Fruit fly (Drosophila melanogaster) whole organism, prepupa: Measurements from ENCODE around the gene Sry-beta.

Experiments
- Blimp-1 ChIP-seq: fragments of 200-800 bp; sonication (Bioruptor generic); optimal IDR thresholded peaks from 3 replicates; lab custom pipeline; 2017; ENCODE audit warnings: missing biosample characterization, missing genetic modification characterization, mild to moderate bottlenecking, moderate library complexity, missing genetic modification reagents
- CG10631 ChIP-seq: fragments of 200-800 bp; sonication (Bioruptor generic); optimal IDR thresholded peaks from 2 replicates; lab custom pipeline; 2016; ENCODE audit warnings: missing biosample characterization, missing genetic modification characterization
- CG11294 ChIP-seq: fragments of 200-800 bp; sonication (Bioruptor generic); IDR thresholded peaks from 2 replicates; pipeline ENCODE4 v1.3.6; 2022; ENCODE audit warnings: missing biosample characterization, missing genetic modification characterization
- CG11762 ChIP-seq: fragments of 200-800 bp; sonication (Bioruptor generic); optimal IDR thresholded peaks from 3 replicates; lab custom pipeline; 2016; ENCODE audit warnings: missing biosample characterization, missing genetic modification characterization; ENCODE audit not compliant: insufficient read depth
- CG11902 ChIP-seq: fragments of 200-800 bp; sonication (Bioruptor generic); optimal IDR thresholded peaks from 3 replicates; lab custom pipeline; 2016; ENCODE audit warnings: missing biosample characterization, missing genetic modification characterization
- CG1621 ChIP-seq: fragments of 200-800 bp; sonication (Bioruptor generic); optimal IDR thresholded peaks from 3 replicates; lab custom pipeline; 2018; ENCODE audit warnings: missing biosample characterization, mild to moderate bottlenecking, missing genetic modification characterization
- CG16779 ChIP-seq: fragments of 200-800 bp; sonication (Bioruptor generic); optimal IDR thresholded peaks from 3 replicates; lab custom pipeline; 2017; ENCODE audit warnings: missing biosample characterization, mild to moderate bottlenecking, missing genetic modification characterization
- CG31627 ChIP-seq: fragments of 200-800 bp; sonication (Bioruptor generic); optimal IDR thresholded peaks from 3 replicates; lab custom pipeline; 2016; ENCODE audit warnings: missing biosample characterization, missing genetic modification characterization
- CG34406 ChIP-seq: fragments of 200-800 bp; sonication (Bioruptor generic); optimal IDR thresholded peaks from 3 replicates; lab custom pipeline; 2016; ENCODE audit warnings: missing biosample characterization, missing genetic modification characterization
- CG3919 ChIP-seq: fragments of 200-800 bp; sonication (Bioruptor generic); optimal IDR thresholded peaks from 3 replicates; lab custom pipeline; 2016; ENCODE audit warnings: missing biosample characterization, missing genetic modification characterization
- CG4318 ChIP-seq: fragments of 200-800 bp; sonication (Bioruptor generic); optimal IDR thresholded peaks from 3 replicates; lab custom pipeline; 2017; ENCODE audit warnings: missing biosample characterization, mild to moderate bottlenecking, missing genetic modification characterization
- CG6276 ChIP-seq: fragments of 200-800 bp; sonication (Bioruptor generic); optimal IDR thresholded peaks from 2 replicates; lab custom pipeline; 2017; ENCODE audit warnings: missing biosample characterization, mild to moderate bottlenecking, missing genetic modification characterization
- CG6792 ChIP-seq: fragments of 200-800 bp; sonication (Bioruptor generic); optimal IDR thresholded peaks from 3 replicates; lab custom pipeline; 2016; ENCODE audit warnings: missing biosample characterization, missing genetic modification characterization
- CG6808 ChIP-seq: fragments of 200-800 bp; sonication (Bioruptor generic); optimal IDR thresholded peaks from 3 replicates; lab custom pipeline; 2017; ENCODE audit warnings: missing biosample characterization, missing genetic modification characterization, mild to moderate bottlenecking, moderate library complexity, missing genetic modification reagents
- CG6854 ChIP-seq: fragments of 200-800 bp; sonication (Bioruptor generic); optimal IDR thresholded peaks from 2 replicates; lab custom pipeline; 2017; ENCODE audit warnings: missing biosample characterization, mild to moderate bottlenecking, missing genetic modification characterization
- CG7368 ChIP-seq: fragments of 200-800 bp; sonication (Bioruptor generic); optimal IDR thresholded peaks from 3 replicates; lab custom pipeline; 2016; ENCODE audit warnings: missing biosample characterization, missing genetic modification characterization
- CG8119 ChIP-seq: fragments of 200-800 bp; sonication (Bioruptor generic); IDR thresholded peaks from 3 replicates; pipeline ENCODE4 v1.3.6; 2022; ENCODE audit warnings: missing biosample characterization, missing genetic modification characterization
- CG8632 ChIP-seq: fragments of 200-800 bp; sonication (Bioruptor generic); optimal IDR thresholded peaks from 3 replicates; lab custom pipeline; 2016; ENCODE audit warnings: missing biosample characterization, missing genetic modification characterization
- Eip75B ChIP-seq: fragments of 200-800 bp; sonication (Bioruptor generic); optimal IDR thresholded peaks from 3 replicates; lab custom pipeline; 2016; ENCODE audit warnings: missing biosample characterization, missing genetic modification characterization
- Eip93F ChIP-seq: fragments of 200-800 bp; sonication (Bioruptor generic); optimal IDR thresholded peaks from 2 replicates; lab custom pipeline; 2016; ENCODE audit warnings: missing biosample characterization, mild to moderate bottlenecking, missing genetic modification characterization
- Ets21C ChIP-seq: fragments of 200-800 bp; sonication (Bioruptor generic); optimal IDR thresholded peaks from 3 replicates; lab custom pipeline; 2016; ENCODE audit warnings: missing biosample characterization, missing genetic modification characterization
- Ets96B ChIP-seq: fragments of 200-800 bp; optimal IDR thresholded peaks from 2 replicates; lab custom pipeline; 2019; ENCODE audit warnings: missing biosample characterization, mild to moderate bottlenecking, missing genetic modification characterization, moderate library complexity
- Gug ChIP-seq: fragments of 200-800 bp; sonication (Bioruptor generic); IDR thresholded peaks from 2 replicates; pipeline ENCODE4 v1.3.6; 2022; ENCODE audit warnings: missing biosample characterization, missing genetic modification characterization
- Hr38 ChIP-seq: sonication (Bioruptor generic); optimal IDR thresholded peaks from 2 replicates; lab custom pipeline; 2016; ENCODE audit warnings: missing biosample characterization, missing genetic modification characterization
- Hr39 ChIP-seq: fragments of 200-800 bp; sonication (Bioruptor generic); optimal IDR thresholded peaks from 2 replicates; lab custom pipeline; 2016; ENCODE audit warnings: missing biosample characterization, missing genetic modification characterization
- Hr4 ChIP-seq: fragments of 200-800 bp; sonication (Bioruptor generic); optimal IDR thresholded peaks from 3 replicates; lab custom pipeline; 2016; ENCODE audit warnings: missing biosample characterization, missing genetic modification characterization
- Lpt ChIP-seq: fragments of 200-800 bp; sonication (Bioruptor generic); optimal IDR thresholded peaks from 3 replicates; lab custom pipeline; 2016; ENCODE audit warnings: missing biosample characterization, missing genetic modification characterization
- Met ChIP-seq: fragments of 200-800 bp; sonication (Bioruptor generic); optimal IDR thresholded peaks from 3 replicates; lab custom pipeline; 2016; ENCODE audit warnings: missing biosample characterization, missing genetic modification characterization
- OdsH ChIP-seq: fragments of 200-800 bp; sonication (Bioruptor generic); optimal IDR thresholded peaks from 3 replicates; lab custom pipeline; 2016; ENCODE audit warnings: missing biosample characterization, missing genetic modification characterization
- Smox ChIP-seq: fragments of 200-800 bp; sonication (Bioruptor generic); optimal IDR thresholded peaks from 3 replicates; lab custom pipeline; 2016; ENCODE audit warnings: missing biosample characterization, missing genetic modification characterization
- Sox102F ChIP-seq: fragments of 200-800 bp; sonication (Bioruptor generic); optimal IDR thresholded peaks from 2 replicates; lab custom pipeline; 2016; ENCODE audit warnings: missing biosample characterization, mild to moderate bottlenecking, missing genetic modification characterization
- Sox14 ChIP-seq: fragments of 200-800 bp; sonication (Bioruptor generic); optimal IDR thresholded peaks from 3 replicates; lab custom pipeline; 2016; ENCODE audit warnings: missing biosample characterization, missing genetic modification characterization
- Sox15 ChIP-seq: fragments of 200-800 bp; sonication (Bioruptor generic); optimal IDR thresholded peaks from 3 replicates; lab custom pipeline; 2016; ENCODE audit warnings: missing biosample characterization, missing genetic modification characterization
- achi ChIP-seq: fragments of 200-800 bp; sonication (Bioruptor generic); optimal IDR thresholded peaks from 3 replicates; lab custom pipeline; 2016; ENCODE audit warnings: missing biosample characterization, missing genetic modification characterization
- acj6 ChIP-seq: fragments of 200-800 bp; sonication (Bioruptor generic); optimal IDR thresholded peaks from 3 replicates; lab custom pipeline; 2016; ENCODE audit warnings: missing biosample characterization, missing genetic modification characterization
- cyc ChIP-seq: fragments of 200-800 bp; sonication (Bioruptor generic); optimal IDR thresholded peaks from 3 replicates; lab custom pipeline; 2016; ENCODE audit warnings: missing biosample characterization, missing genetic modification characterization
- dsx ChIP-seq: fragments of 200-800 bp; optimal IDR thresholded peaks from 3 replicates; lab custom pipeline; 2019; ENCODE audit warnings: missing biosample characterization, mild to moderate bottlenecking, missing genetic modification characterization, moderate library complexity; ENCODE audit not compliant: poor library complexity, severe bottlenecking
- eg ChIP-seq: fragments of 200-800 bp; sonication (Bioruptor generic); IDR thresholded peaks from 3 replicates; pipeline ENCODE4 v1.3.6; 2022; ENCODE audit warnings: missing biosample characterization, missing genetic modification characterization
- esn ChIP-seq: fragments of 200-800 bp; sonication (Bioruptor generic); optimal IDR thresholded peaks from 2 replicates; lab custom pipeline; 2016; ENCODE audit warnings: missing biosample characterization, mild to moderate bottlenecking, missing genetic modification characterization, moderate library complexity
- fd59A ChIP-seq: fragments of 200-800 bp; sonication (Bioruptor generic); optimal IDR thresholded peaks from 2 replicates; lab custom pipeline; 2017; ENCODE audit warnings: missing biosample characterization, mild to moderate bottlenecking, missing genetic modification characterization, missing genetic modification reagents
- fd85E ChIP-seq: fragments of 200-800 bp; sonication (Bioruptor generic); optimal IDR thresholded peaks from 3 replicates; lab custom pipeline; 2016; ENCODE audit warnings: missing biosample characterization, missing genetic modification characterization
- fkh ChIP-seq: fragments of 200-800 bp; sonication (Bioruptor generic); optimal IDR thresholded peaks from 3 replicates; lab custom pipeline; 2017; ENCODE audit warnings: missing biosample characterization, mild to moderate bottlenecking, missing genetic modification characterization, moderate library complexity
- lz ChIP-seq: fragments of 200-800 bp; sonication (Bioruptor generic); optimal IDR thresholded peaks from 3 replicates; lab custom pipeline; 2016; ENCODE audit warnings: missing biosample characterization, missing genetic modification characterization
- net ChIP-seq: fragments of 200-800 bp; sonication (Bioruptor generic); optimal IDR thresholded peaks from 3 replicates; lab custom pipeline; 2016; ENCODE audit warnings: missing biosample characterization, missing genetic modification characterization
- pdm3 ChIP-seq: fragments of 200-800 bp; sonication (Bioruptor generic); optimal IDR thresholded peaks from 3 replicates; lab custom pipeline; 2016; ENCODE audit warnings: missing biosample characterization, missing genetic modification characterization
- salr ChIP-seq, 2 experiments: fragments of 200-800 bp; sonication (Bioruptor generic); optimal IDR thresholded peaks; 3 replicates each; lab custom pipeline; 2016 to 2018; ENCODE audit warnings: missing biosample characterization in 2 of 2, missing genetic modification characterization in 2 of 2, mild to moderate bottlenecking in 1 of 2
- spab ChIP-seq: fragments of 200-800 bp; sonication (Bioruptor generic); optimal IDR thresholded peaks from 2 replicates; lab custom pipeline; 2017; ENCODE audit warnings: missing biosample characterization, mild to moderate bottlenecking, missing genetic modification characterization, missing genetic modification reagents
- ss ChIP-seq, 2 experiments: fragments of 200-800 bp; sonication (Bioruptor generic); optimal IDR thresholded peaks; 2 replicates in 1 of 2; 3 replicates in 1 of 2; lab custom pipeline; 2017 to 2018; ENCODE audit warnings: mild to moderate bottlenecking in 2 of 2, missing biosample characterization in 2 of 2, missing genetic modification characterization in 2 of 2, moderate library complexity in 1 of 2
- vri ChIP-seq: fragments of 200-800 bp; sonication (Bioruptor generic); optimal IDR thresholded peaks from 3 replicates; lab custom pipeline; 2016; ENCODE audit warnings: missing biosample characterization, mild to moderate bottlenecking, missing genetic modification characterization

Sry-beta gene

dm6 chr3R:30014977-30015514 lies 24.5 kb upstream of the Sry-beta start, which contains the start of gene CG7920 (continued):
- TF ChIP-seq CG4318 (GFP tag; lab: Kevin White, UChicago) (no peak), Eip75B (GFP tag; lab: Kevin White, UChicago) (peak; percentile 42)

- TF ChIP-seq Eip75B (GFP tag; lab: Kevin White, UChicago) (no peak), vri (GFP tag; lab: Kevin White, UChicago) (no peak), Eip93F (no peak), Ets21C (GFP tag; lab: Kevin White, UChicago) (no peak), acj6 (GFP tag; lab: Kevin White, UChicago) (peak; percentile 9), CG8632 (GFP tag; lab: Kevin White, UChicago) (no peak), Hr4 (GFP tag; lab: Kevin White, UChicago) (no peak), OdsH (GFP tag; lab: Kevin White, UChicago) (no peak), fd85E (GFP tag; lab: Kevin White, UChicago) (no peak), Lpt (GFP tag; lab: Kevin White, UChicago) (no peak), Gug (GFP tag; lab: Robert Waterston, UW) (peak; percentile 50; the same call in 1 of the 2 replicates), Blimp-1 (GFP tag; lab: Kevin White, UChicago) (no peak), Hr38 (GFP tag; lab: Kevin White, UChicago) (no peak), CG11762 (GFP tag; lab: Kevin White, UChicago) (no peak), dsx (GFP tag; lab: Kevin White, UChicago) (no peak), CG11294 (GFP tag; lab: Robert Waterston, UW) (peak; percentile 12; the same call in 1 of the 2 replicates), CG6276 (GFP tag; lab: Kevin White, UChicago) (peak; percentile 56), CG6792 (GFP tag; lab: Kevin White, UChicago) (peak; percentile 24), Hr39 (peak; percentile 8), net (GFP tag; lab: Kevin White, UChicago) (peak; percentile 33), Sox15 (GFP tag; lab: Kevin White, UChicago) (no peak), lz (GFP tag; lab: Kevin White, UChicago) (peak; percentile 11), CG11902 (no peak), Smox (GFP tag; lab: Kevin White, UChicago) (peak; percentile 14), CG31627 (GFP tag; lab: Kevin White, UChicago) (no peak), salr (GFP tag; optimal IDR thresholded peaks at IDR 0.05; lab: Kevin White, UChicago) (no peak), CG34406 (GFP tag; lab: Kevin White, UChicago) (peak; percentile 17), CG6854 (no peak), CG10631 (GFP tag; lab: Kevin White, UChicago) (peak; percentile 12), pdm3 (no peak), fkh (GFP tag; lab: Kevin White, UChicago) (no peak), Sox102F (GFP tag; lab: Kevin White, UChicago) (peak; percentile 24), Sox14 (GFP tag; lab: Kevin White, UChicago) (peak; percentile 7), CG4318 (GFP tag; lab: Kevin White, UChicago) (no peak), CG3919 (GFP tag; lab: Kevin White, UChicago) (peak; percentile 31), achi (GFP tag; lab: Kevin White, UChicago) (peak; percentile 1), Ets96B (tag; lab: Kevin White, UChicago) (no peak), CG16779 (no peak), esn (GFP tag; lab: Kevin White, UChicago) (peak; percentile 18), fd59A (GFP tag; lab: Kevin White, UChicago) (peak; percentile 25), CG7368 (GFP tag; lab: Kevin White, UChicago) (no peak), cyc (GFP tag; lab: Kevin White, UChicago) (peak; percentile 5), CG8119 (peak; percentile 52), ss (GFP tag; optimal IDR thresholded peaks at IDR 0.05; lab: Kevin White, UChicago) (peak in 1 of 2 experiments; percentile 18), eg (GFP tag; lab: Robert Waterston, UW) (peak; percentile 86), spab (GFP tag; lab: Kevin White, UChicago) (no peak), Met (GFP tag; lab: Kevin White, UChicago) (peak; percentile 31), CG6808 (GFP tag; lab: Kevin White, UChicago) (no peak), CG1621 (tag; lab: Kevin White, UChicago) (no peak)
Measured at dm6 chr3R:30021009-30021408, 18.5 kb upstream of the Sry-beta start.
